Worm (Caenorhabditis elegans) whole organism, L3 larva: ENCODE measurements around the gene fut-2.

Source experiments
- R02D3.7 ChIP-seq: fragments of 150-350 bp; optimal IDR thresholded peaks from 2 replicates; lab custom pipeline; 2014; ENCODE audit warnings: missing biosample characterization, missing genetic modification characterization
- ZK546.5 ChIP-seq: sonication (generic microtip); optimal IDR thresholded peaks from 2 replicates; lab custom pipeline; 2017; ENCODE audit warnings: missing biosample characterization, missing genetic modification characterization
- aly-2 ChIP-seq: fragments of 150-350 bp; optimal IDR thresholded peaks from 2 replicates; lab custom pipeline; 2014; ENCODE audit warnings: missing biosample characterization, missing genetic modification characterization
- ama-1 ChIP-seq: fragments of 150-350 bp; optimal IDR thresholded peaks from 2 replicates; lab custom pipeline; 2018
- ceh-16 ChIP-seq: sonication (generic microtip); optimal IDR thresholded peaks from 2 replicates; lab custom pipeline; 2017; ENCODE audit warnings: missing biosample characterization, missing genetic modification characterization
- ceh-28 ChIP-seq: fragments of 150-350 bp; optimal IDR thresholded peaks from 2 replicates; lab custom pipeline; 2014; ENCODE audit warnings: missing biosample characterization, missing genetic modification reagents, missing genetic modification characterization
- ceh-82 ChIP-seq: fragments of 150-350 bp; optimal IDR thresholded peaks from 2 replicates; lab custom pipeline; 2014; ENCODE audit warnings: missing biosample characterization, missing genetic modification characterization
- ceh-9 ChIP-seq: sonication (generic microtip); optimal IDR thresholded peaks from 2 replicates; lab custom pipeline; 2018; ENCODE audit warnings: missing biosample characterization, missing genetic modification characterization
- daf-12 ChIP-seq: fragments of 150-350 bp; optimal IDR thresholded peaks from 2 replicates; lab custom pipeline; 2014; ENCODE audit warnings: missing biosample characterization, missing genetic modification reagents, missing genetic modification characterization
- egl-27 ChIP-seq: sonication (generic microtip); optimal IDR thresholded peaks from 4 replicates; lab custom pipeline; 2017; ENCODE audit warnings: missing biosample characterization, missing genetic modification reagents, missing genetic modification characterization
- egl-5 ChIP-seq: fragments of 150-350 bp; optimal IDR thresholded peaks from 2 replicates; lab custom pipeline; 2017; ENCODE audit warnings: missing biosample characterization, missing genetic modification reagents, missing genetic modification characterization, inconsistent platforms
- elt-1 ChIP-seq: fragments of 150-350 bp; optimal IDR thresholded peaks from 2 replicates; lab custom pipeline; 2014; ENCODE audit warnings: missing biosample characterization, missing genetic modification characterization
- elt-2 ChIP-seq: sonication (generic microtip); optimal IDR thresholded peaks from 2 replicates; lab custom pipeline; 2016; ENCODE audit warnings: missing genetic modification reagents, mild to moderate bottlenecking, missing genetic modification characterization, missing compliant biosample characterization
- elt-3 ChIP-seq, 3 experiments: fragments of 150-350 bp in 1 of 3; sonication (generic microtip) in 2 of 3; optimal IDR thresholded peaks; 2 replicates in 2 of 3; 4 replicates in 1 of 3; lab custom pipeline; 2014 to 2017; ENCODE audit warnings: missing biosample characterization in 3 of 3, missing genetic modification characterization in 3 of 3
- eor-1 ChIP-seq, 2 experiments: fragments of 150-350 bp; optimal IDR thresholded peaks; 2 replicates each; lab custom pipeline; 2014 to 2018; ENCODE audit warnings: missing biosample characterization in 2 of 2, missing genetic modification characterization in 2 of 2
- fkh-10 ChIP-seq: sonication (generic microtip); optimal IDR thresholded peaks from 2 replicates; lab custom pipeline; 2017; ENCODE audit warnings: missing biosample characterization, missing genetic modification reagents, missing genetic modification characterization
- fkh-2 ChIP-seq: fragments of 150-350 bp; optimal IDR thresholded peaks from 2 replicates; lab custom pipeline; 2014; ENCODE audit warnings: missing biosample characterization, missing genetic modification reagents, missing genetic modification characterization
- fos-1 ChIP-seq: fragments of 150-350 bp; optimal IDR thresholded peaks from 2 replicates; lab custom pipeline; 2014; ENCODE audit warnings: missing biosample characterization, missing genetic modification characterization
- hmg-11 ChIP-seq: sonication (generic microtip); optimal IDR thresholded peaks from 2 replicates; lab custom pipeline; 2016; ENCODE audit warnings: missing genetic modification characterization, missing compliant biosample characterization
- jun-1 ChIP-seq: fragments of 150-350 bp; optimal IDR thresholded peaks from 2 replicates; lab custom pipeline; 2014; ENCODE audit warnings: missing biosample characterization, missing genetic modification reagents, missing genetic modification characterization
- lin-15B ChIP-seq: fragments of 150-350 bp; optimal IDR thresholded peaks from 2 replicates; lab custom pipeline; 2014; ENCODE audit warnings: missing biosample characterization, missing genetic modification characterization
- lin-39 ChIP-seq: fragments of 150-350 bp; optimal IDR thresholded peaks from 2 replicates; lab custom pipeline; 2018; ENCODE audit warnings: missing biosample characterization, missing genetic modification reagents, missing genetic modification characterization
- lsy-12 ChIP-seq: sonication (generic microtip); optimal IDR thresholded peaks from 2 replicates; lab custom pipeline; 2016; ENCODE audit warnings: mild to moderate bottlenecking, missing genetic modification characterization, missing compliant biosample characterization
- mdl-1 ChIP-seq: fragments of 150-350 bp; optimal IDR thresholded peaks from 2 replicates; lab custom pipeline; 2014; ENCODE audit warnings: missing biosample characterization, missing genetic modification characterization
- mml-1 ChIP-seq: fragments of 150-350 bp; sonication (generic microtip); optimal IDR thresholded peaks from 3 replicates; lab custom pipeline; 2014; ENCODE audit warnings: missing biosample characterization, missing genetic modification characterization
- nfya-1 ChIP-seq: sonication (generic microtip); optimal IDR thresholded peaks from 2 replicates; lab custom pipeline; 2017; ENCODE audit warnings: missing genetic modification characterization, mild to moderate bottlenecking, missing compliant biosample characterization, antibody characterized with exemption, moderate library complexity; ENCODE audit not compliant: insufficient read depth
- nhr-11 ChIP-seq: fragments of 150-350 bp; optimal IDR thresholded peaks from 2 replicates; lab custom pipeline; 2014; ENCODE audit warnings: missing biosample characterization, missing genetic modification characterization
- nhr-12 ChIP-seq: fragments of 150-350 bp; optimal IDR thresholded peaks from 2 replicates; lab custom pipeline; 2014; ENCODE audit warnings: missing biosample characterization, missing genetic modification characterization
- nhr-23 ChIP-seq: fragments of 150-350 bp; optimal IDR thresholded peaks from 2 replicates; lab custom pipeline; 2014; ENCODE audit warnings: missing biosample characterization, missing genetic modification reagents, missing genetic modification characterization
- nhr-237 ChIP-seq: fragments of 150-350 bp; optimal IDR thresholded peaks from 2 replicates; lab custom pipeline; 2014; ENCODE audit warnings: missing biosample characterization, missing genetic modification characterization
- nhr-25 ChIP-seq: sonication (generic microtip); optimal IDR thresholded peaks from 2 replicates; lab custom pipeline; 2017; ENCODE audit warnings: missing biosample characterization, missing genetic modification characterization
- nhr-28 ChIP-seq: fragments of 150-350 bp; optimal IDR thresholded peaks from 2 replicates; lab custom pipeline; 2014; ENCODE audit warnings: missing biosample characterization, missing genetic modification characterization
- nhr-43 ChIP-seq: sonication (generic microtip); optimal IDR thresholded peaks from 2 replicates; lab custom pipeline; 2016; ENCODE audit warnings: mild to moderate bottlenecking, missing genetic modification characterization, missing compliant biosample characterization; ENCODE audit not compliant: poor library complexity, severe bottlenecking
- nhr-67 ChIP-seq: fragments of 150-350 bp; optimal IDR thresholded peaks from 2 replicates; lab custom pipeline; 2014; ENCODE audit warnings: missing biosample characterization, missing genetic modification characterization
- nhr-76 ChIP-seq: fragments of 150-350 bp; sonication (generic microtip); optimal IDR thresholded peaks from 5 replicates; lab custom pipeline; 2014; ENCODE audit warnings: missing biosample characterization, missing genetic modification characterization
- nhr-77 ChIP-seq: fragments of 150-350 bp; optimal IDR thresholded peaks from 2 replicates; lab custom pipeline; 2014; ENCODE audit warnings: missing biosample characterization, missing genetic modification characterization
- pha-4 ChIP-seq: fragments of 150-350 bp; optimal IDR thresholded peaks from 2 replicates; lab custom pipeline; 2014; ENCODE audit warnings: missing biosample characterization, missing genetic modification reagents, missing genetic modification characterization
- pqm-1 ChIP-seq: fragments of 150-350 bp; optimal IDR thresholded peaks from 2 replicates; lab custom pipeline; 2017; ENCODE audit warnings: missing biosample characterization, missing genetic modification characterization, inconsistent platforms
- sea-2 ChIP-seq: fragments of 150-350 bp; sonication (generic microtip); optimal IDR thresholded peaks from 4 replicates; lab custom pipeline; 2014; ENCODE audit warnings: missing biosample characterization, missing genetic modification reagents, missing genetic modification characterization
- skn-1 ChIP-seq: fragments of 150-350 bp; optimal IDR thresholded peaks from 2 replicates; lab custom pipeline; 2014; ENCODE audit warnings: missing biosample characterization, missing genetic modification characterization
- snpc-4 ChIP-seq: fragments of 150-350 bp; optimal IDR thresholded peaks from 2 replicates; lab custom pipeline; 2014; ENCODE audit warnings: missing biosample characterization, missing genetic modification characterization
- tbx-2 ChIP-seq: sonication (generic microtip); optimal IDR thresholded peaks from 2 replicates; lab custom pipeline; 2016; ENCODE audit warnings: mild to moderate bottlenecking, missing genetic modification characterization, missing compliant biosample characterization
- unc-39 ChIP-seq: sonication (generic microtip); optimal IDR thresholded peaks from 4 replicates; lab custom pipeline; 2017; ENCODE audit warnings: missing biosample characterization, missing genetic modification characterization
- unc-62 ChIP-seq: fragments of 150-350 bp; sonication (generic microtip); optimal IDR thresholded peaks from 4 replicates; lab custom pipeline; 2014; ENCODE audit warnings: missing biosample characterization, missing genetic modification reagents, missing genetic modification characterization
- zag-1 ChIP-seq: fragments of 150-350 bp; optimal IDR thresholded peaks from 2 replicates; lab custom pipeline; 2014; ENCODE audit warnings: missing biosample characterization, missing genetic modification characterization
- ztf-11 ChIP-seq: fragments of 150-350 bp; optimal IDR thresholded peaks from 2 replicates; lab custom pipeline; 2014; ENCODE audit warnings: missing biosample characterization, missing genetic modification characterization
- ztf-4 ChIP-seq: fragments of 150-350 bp; optimal IDR thresholded peaks from 2 replicates; lab custom pipeline; 2014; ENCODE audit warnings: missing biosample characterization, missing genetic modification characterization

fut-2 gene

DNA sequence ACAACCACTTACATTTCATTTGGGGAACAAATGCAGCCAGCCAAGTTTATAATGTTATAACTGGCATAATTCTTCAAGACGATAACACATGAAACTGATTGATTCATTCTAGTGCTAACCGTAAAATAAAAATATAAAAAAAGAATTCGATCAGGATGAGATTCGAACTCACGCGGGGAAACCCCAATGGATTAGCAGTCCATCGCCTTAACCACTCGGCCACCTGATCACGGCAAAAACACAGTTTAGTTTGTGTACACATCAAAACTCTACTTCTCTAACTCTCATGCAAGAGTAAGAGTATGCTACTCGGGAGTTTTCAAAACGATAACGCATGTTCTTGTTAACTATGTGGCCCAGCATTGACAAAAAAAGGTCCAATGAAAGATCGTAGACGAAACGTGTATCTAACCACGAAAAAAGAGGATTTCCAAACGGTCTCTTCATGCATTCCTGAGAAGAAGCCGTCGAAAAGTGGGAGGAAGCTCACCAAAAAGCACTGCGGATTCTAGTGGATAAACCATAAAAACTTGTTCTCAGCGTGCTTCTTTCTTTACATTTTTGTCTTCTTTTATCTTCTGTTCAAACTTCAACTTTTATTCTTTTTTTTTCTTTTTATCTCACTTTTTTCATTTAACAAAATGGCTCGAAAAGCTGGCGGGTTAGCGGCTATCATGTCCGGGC, 23.8 kb downstream of the fut-2 start, which contains the start of gene twk-10:
Gene twk-10 (plus strand): TSS at position 634 of the 684 bp plus-strand sequence.
- no peak for TF ChIP-seq snpc-4 (tag; lab: Kevin White, UChicago)
- no peak for TF ChIP-seq nhr-237 (tag; lab: Kevin White, UChicago)
- no peak for TF ChIP-seq elt-1 (tag; lab: Kevin White, UChicago)
- no peak for TF ChIP-seq sea-2
- TF ChIP-seq ztf-11 (tag; lab: Kevin White, UChicago): no peak
- TF ChIP-seq unc-39 (tag; lab: Kevin White, UChicago): no peak
- TF ChIP-seq ceh-16 (tag; lab: Kevin White, UChicago): no peak
- no peak for TF ChIP-seq nfya-1
- TF ChIP-seq hmg-11: no peak
- TF ChIP-seq nhr-28: no peak
- no peak for TF ChIP-seq daf-12
- TF ChIP-seq nhr-76 (tag; lab: Kevin White, UChicago): no peak
- TF ChIP-seq pqm-1 (tag; lab: Kevin White, UChicago): peak; percentile 5
- no peak for TF ChIP-seq fkh-2 (tag; lab: Kevin White, UChicago)
- no peak for TF ChIP-seq eor-1 (tag; optimal IDR thresholded peaks at IDR 0.05; lab: Kevin White, UChicago)
- TF ChIP-seq aly-2 (tag; lab: Kevin White, UChicago): no peak
- no peak for TF ChIP-seq unc-62 (GFP tag; lab: Kevin White, UChicago)
- no peak for TF ChIP-seq jun-1 (tag; lab: Kevin White, UChicago)
- peak; percentile 9 for TF ChIP-seq egl-27 (tag; lab: Kevin White, UChicago)
- peak; percentile 47 for TF ChIP-seq nhr-43 (tag; lab: Kevin White, UChicago)
- TF ChIP-seq nhr-23 (tag; lab: Kevin White, UChicago): peak; percentile 12
- TF ChIP-seq mdl-1 (tag; lab: Kevin White, UChicago): no peak
- no peak for TF ChIP-seq ceh-82 (tag; lab: Kevin White, UChicago)
- no peak for TF ChIP-seq nhr-11 (tag; lab: Kevin White, UChicago)
- TF ChIP-seq nhr-25 (tag; lab: Kevin White, UChicago): no peak
- no peak for TF ChIP-seq tbx-2
- TF ChIP-seq ZK546.5 (tag; lab: Kevin White, UChicago): no peak
- no peak for TF ChIP-seq lin-15B (tag; lab: Kevin White, UChicago)
- TF ChIP-seq ceh-9 (tag; lab: Kevin White, UChicago): no peak
- peak; percentile 32 for TF ChIP-seq elt-2 (tag; lab: Kevin White, UChicago)
- TF ChIP-seq fkh-10: no peak
- no peak for TF ChIP-seq mml-1 (tag; lab: Kevin White, UChicago)
- TF ChIP-seq elt-3 (tag; optimal IDR thresholded peaks at IDR 0.05; lab: Kevin White, UChicago): no peak
- TF ChIP-seq pha-4 (tag; lab: Kevin White, UChicago): peak; percentile 60
- no peak for TF ChIP-seq zag-1
- no peak for TF ChIP-seq ceh-28 (tag; lab: Kevin White, UChicago)
- no peak for TF ChIP-seq nhr-77 (tag; lab: Kevin White, UChicago)
- no peak for TF ChIP-seq lsy-12 (tag; lab: Kevin White, UChicago)
- TF ChIP-seq ztf-4 (tag; lab: Kevin White, UChicago): no peak
- no peak for TF ChIP-seq lin-39 (tag; lab: Kevin White, UChicago)
- TF ChIP-seq skn-1 (tag; lab: Kevin White, UChicago): no peak
- no peak for TF ChIP-seq egl-5 (tag; lab: Kevin White, UChicago)
- no peak for TF ChIP-seq ama-1
- TF ChIP-seq R02D3.7 (tag; lab: Kevin White, UChicago): no peak
- no peak for TF ChIP-seq nhr-12 (tag; lab: Kevin White, UChicago)
- TF ChIP-seq nhr-67 (tag; lab: Kevin White, UChicago): no peak
- no peak for TF ChIP-seq fos-1 (tag; lab: Kevin White, UChicago)
